Worm (Caenorhabditis elegans): ENCODE measurements around the gene col-84.
"Not testable (repeated sequence)": the region's sequence is repeated elsewhere in the genome, so short reads cannot be mapped to it uniquely, and the experiment has no call there.

- not testable (repeated sequence) for TF ChIP-seq sea-2 (GFP tag; IDR thresholded peaks at IDR 0.05); attf-3 (GFP tag; conservative IDR thresholded peaks at IDR 0.05); ets-4 (GFP tag; optimal IDR thresholded peaks at IDR 0.05); unc-62 (GFP tag; optimal IDR thresholded peaks at IDR 0.05); F10E7.11 (tag; optimal IDR thresholded peaks at IDR 0.05); pha-4 (tag; optimal IDR thresholded peaks at IDR 0.05); B0019.2 (GFP tag; conservative IDR thresholded peaks at IDR 0.05)
Measured at ce11 chrII:11824673-11825072, 43.7 kb upstream of the col-84 start.
